Worm (Caenorhabditis elegans): ENCODE data around the gene C37E2.3.

The C37E2.3 gene

ce11 chrX:14141344-14141841 lies 38.9 kb upstream of the C37E2.3 start:
- peak; percentile 24 for TF ChIP-seq C34F6.9 (tag; optimal IDR thresholded peaks at IDR 0.05)
- TF ChIP-seq nhr-12 (tag; optimal IDR thresholded peaks at IDR 0.05) = no peak

- TF ChIP-seq snpc-4 (tag; optimal IDR thresholded peaks at IDR 0.05) (no peak), C34F6.9 (tag; optimal IDR thresholded peaks at IDR 0.05) (no peak)
Observed at ce11 chrX:14141896-14142392, 38.3 kb upstream of the C37E2.3 start, which contains the start of gene ceh-89. Gene ceh-89 (plus strand): TSS chrX:14141946.

- peak; percentile 16 for TF ChIP-seq crh-2 (tag; optimal IDR thresholded peaks at IDR 0.05)
- TF ChIP-seq alr-1 (tag; optimal IDR thresholded peaks at IDR 0.05) = no peak
- TF ChIP-seq F13H6.1 (tag; optimal IDR thresholded peaks at IDR 0.05) = no peak
- TF ChIP-seq nhr-21 (tag; optimal IDR thresholded peaks at IDR 0.05) = no peak
- TF ChIP-seq lin-13 (GFP tag; optimal IDR thresholded peaks at IDR 0.05) = no peak
- no peak for TF ChIP-seq fos-1 (tag; optimal IDR thresholded peaks at IDR 0.05)
- no peak for TF ChIP-seq dmd-4 (tag; optimal IDR thresholded peaks at IDR 0.05)
- no peak for TF ChIP-seq Y55F3AM.14 (GFP tag; optimal IDR thresholded peaks at IDR 0.05)
- TF ChIP-seq nhr-129 (tag; optimal IDR thresholded peaks at IDR 0.05) = peak; percentile 35
- no peak for TF ChIP-seq R02D3.7 (tag; optimal IDR thresholded peaks at IDR 0.05)
Observed at ce11 chrX:14145634-14146033, 34.6 kb upstream of the C37E2.3 start.

DNA sequence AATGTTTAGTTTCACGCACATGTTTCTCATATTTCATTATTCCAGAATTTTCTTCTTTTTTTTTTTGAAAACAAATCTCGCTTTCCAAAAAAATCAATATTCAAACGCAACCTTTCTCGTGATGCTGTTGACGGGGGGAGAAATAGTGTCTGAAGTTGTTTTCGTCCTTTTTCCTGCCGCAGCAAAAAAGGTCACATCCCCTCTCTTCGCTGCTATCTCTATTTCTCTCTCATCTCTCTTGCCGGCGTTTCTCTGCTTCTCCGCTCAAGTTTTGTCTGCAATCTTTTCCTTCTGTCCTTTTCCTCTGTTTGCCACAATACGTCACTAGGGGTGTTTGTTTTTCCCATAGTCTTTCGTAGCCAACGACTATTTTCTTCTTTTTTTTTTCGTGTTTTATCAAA lies 33.5 kb upstream of the C37E2.3 start:
- no peak for TF ChIP-seq nhr-23 (tag; optimal IDR thresholded peaks at IDR 0.05)
- no peak for TF ChIP-seq elt-1 (tag; optimal IDR thresholded peaks at IDR 0.05)
- TF ChIP-seq egl-27 (tag; optimal IDR thresholded peaks at IDR 0.05) = peak; percentile 58
- TF ChIP-seq aly-2 (tag; optimal IDR thresholded peaks at IDR 0.05) = no peak
- TF ChIP-seq lin-39 (tag; optimal IDR thresholded peaks at IDR 0.05) = peak; percentile 22
- no peak for TF ChIP-seq dmd-4 (tag; optimal IDR thresholded peaks at IDR 0.05)
- TF ChIP-seq Y55F3AM.14 (GFP tag; optimal IDR thresholded peaks at IDR 0.05) = peak; percentile 49
- peak; percentile 66 for TF ChIP-seq lin-13 (GFP tag; optimal IDR thresholded peaks at IDR 0.05)
- TF ChIP-seq elt-3 (tag; optimal IDR thresholded peaks at IDR 0.05) = no peak
- no peak for TF ChIP-seq nhr-11 (tag; optimal IDR thresholded peaks at IDR 0.05)
- peak; percentile 94 for TF ChIP-seq nhr-129 (tag; optimal IDR thresholded peaks at IDR 0.05)
- TF ChIP-seq ztf-1 (GFP tag; conservative IDR thresholded peaks at IDR 0.05) = no peak
- TF ChIP-seq lsy-2 (tag; optimal IDR thresholded peaks at IDR 0.05) = peak; percentile 33 to 80
- peak; percentile 70 for TF ChIP-seq unc-55 (GFP tag; optimal IDR thresholded peaks at IDR 0.05)
- peak; percentile 49 for TF ChIP-seq gmeb-1 (tag; optimal IDR thresholded peaks at IDR 0.05)
- no peak for TF ChIP-seq nhr-12 (tag; optimal IDR thresholded peaks at IDR 0.05)
- TF ChIP-seq fos-1 (tag; optimal IDR thresholded peaks at IDR 0.05) = peak; percentile 80
- peak; percentile 63 for TF ChIP-seq ama-1 (optimal IDR thresholded peaks at IDR 0.05)
- TF ChIP-seq crh-2 (tag; optimal IDR thresholded peaks at IDR 0.05) = peak; percentile 94
- no peak for TF ChIP-seq ZK546.5 (tag; optimal IDR thresholded peaks at IDR 0.05)
- TF ChIP-seq nhr-21 (tag; optimal IDR thresholded peaks at IDR 0.05) = peak; percentile 80
- TF ChIP-seq ceh-16 (tag; optimal IDR thresholded peaks at IDR 0.05) = no peak
- TF ChIP-seq mdl-1 (tag; optimal IDR thresholded peaks at IDR 0.05) = peak in 1 of 2 experiments; percentile 69
- TF ChIP-seq zag-1 (tag; optimal IDR thresholded peaks at IDR 0.05) = peak; percentile 49
- no peak for TF ChIP-seq nhr-77 (tag; optimal IDR thresholded peaks at IDR 0.05)
- peak; percentile 87 for TF ChIP-seq nhr-25 (tag; optimal IDR thresholded peaks at IDR 0.05)
- TF ChIP-seq sem-4 (tag; optimal IDR thresholded peaks at IDR 0.05) = peak; percentile 68
- peak; percentile 50 for TF ChIP-seq ztf-4 (tag; optimal IDR thresholded peaks at IDR 0.05)
- peak; percentile 55 for TF ChIP-seq peb-1 (tag; optimal IDR thresholded peaks at IDR 0.05)
- TF ChIP-seq snpc-4 (tag; optimal IDR thresholded peaks at IDR 0.05) = peak; percentile 8
- peak; percentile 43 for TF ChIP-seq blmp-1 (tag; optimal IDR thresholded peaks at IDR 0.05; ENCODE audit: insufficient read depth)
- TF ChIP-seq C34F6.9 (tag; optimal IDR thresholded peaks at IDR 0.05) = peak; percentile 89
- peak; percentile 77 for TF ChIP-seq sma-3 (GFP tag; optimal IDR thresholded peaks at IDR 0.05)
- no peak for TF ChIP-seq alr-1 (tag; optimal IDR thresholded peaks at IDR 0.05)
- peak; percentile 69 for TF ChIP-seq nhr-6 (tag; optimal IDR thresholded peaks at IDR 0.05)
- no peak for TF ChIP-seq R02D3.7 (tag; optimal IDR thresholded peaks at IDR 0.05)
- TF ChIP-seq nhr-10 (tag; optimal IDR thresholded peaks at IDR 0.05) = no peak
- peak; percentile 41 for TF ChIP-seq lin-11 (tag; optimal IDR thresholded peaks at IDR 0.05)
- TF ChIP-seq sma-9 (GFP tag; optimal IDR thresholded peaks at IDR 0.05) = peak; percentile 85
- no peak for TF ChIP-seq sma-9 (tag; optimal IDR thresholded peaks at IDR 0.05)
- TF ChIP-seq mab-5 (tag; optimal IDR thresholded peaks at IDR 0.05) = no peak
- TF ChIP-seq nhr-237 (tag; optimal IDR thresholded peaks at IDR 0.05) = no peak
- peak; percentile 3 for TF ChIP-seq ceh-82 (tag; optimal IDR thresholded peaks at IDR 0.05)
- TF ChIP-seq ztf-11 (tag; optimal IDR thresholded peaks at IDR 0.05) = no peak
- no peak for TF ChIP-seq mbf-1 (tag; optimal IDR thresholded peaks at IDR 0.05)
- TF ChIP-seq F13H6.1 (tag; optimal IDR thresholded peaks at IDR 0.05) = peak; percentile 78

Measured in whole organism, L2 larva.